Worm (Caenorhabditis elegans) whole organism, L3 larva: ENCODE measurements around the gene aat-4.

Source experiments
- aly-2 ChIP-seq: fragments of 150-350 bp; optimal IDR thresholded peaks from 2 replicates; lab custom pipeline; 2014; ENCODE audit warnings: missing biosample characterization, missing genetic modification characterization
- ceh-16 ChIP-seq: sonication (generic microtip); optimal IDR thresholded peaks from 2 replicates; lab custom pipeline; 2017; ENCODE audit warnings: missing biosample characterization, missing genetic modification characterization
- ceh-82 ChIP-seq: fragments of 150-350 bp; optimal IDR thresholded peaks from 2 replicates; lab custom pipeline; 2014; ENCODE audit warnings: missing biosample characterization, missing genetic modification characterization
- ceh-9 ChIP-seq: sonication (generic microtip); optimal IDR thresholded peaks from 2 replicates; lab custom pipeline; 2018; ENCODE audit warnings: missing biosample characterization, missing genetic modification characterization
- daf-12 ChIP-seq: fragments of 150-350 bp; optimal IDR thresholded peaks from 2 replicates; lab custom pipeline; 2014; ENCODE audit warnings: missing biosample characterization, missing genetic modification reagents, missing genetic modification characterization
- egl-27 ChIP-seq: sonication (generic microtip); optimal IDR thresholded peaks from 4 replicates; lab custom pipeline; 2017; ENCODE audit warnings: missing biosample characterization, missing genetic modification reagents, missing genetic modification characterization
- egl-5 ChIP-seq: fragments of 150-350 bp; optimal IDR thresholded peaks from 2 replicates; lab custom pipeline; 2017; ENCODE audit warnings: missing biosample characterization, missing genetic modification reagents, missing genetic modification characterization, inconsistent platforms
- elt-2 ChIP-seq: sonication (generic microtip); optimal IDR thresholded peaks from 2 replicates; lab custom pipeline; 2016; ENCODE audit warnings: missing genetic modification reagents, mild to moderate bottlenecking, missing genetic modification characterization, missing compliant biosample characterization
- elt-3 ChIP-seq, 3 experiments: fragments of 150-350 bp in 1 of 3; sonication (generic microtip) in 2 of 3; optimal IDR thresholded peaks; 2 replicates in 2 of 3; 4 replicates in 1 of 3; lab custom pipeline; 2014 to 2017; ENCODE audit warnings: missing biosample characterization in 3 of 3, missing genetic modification characterization in 3 of 3
- eor-1 ChIP-seq, 2 experiments: fragments of 150-350 bp; optimal IDR thresholded peaks; 2 replicates each; lab custom pipeline; 2014 to 2018; ENCODE audit warnings: missing biosample characterization in 2 of 2, missing genetic modification characterization in 2 of 2
- fkh-10 ChIP-seq: sonication (generic microtip); optimal IDR thresholded peaks from 2 replicates; lab custom pipeline; 2017; ENCODE audit warnings: missing biosample characterization, missing genetic modification reagents, missing genetic modification characterization
- fkh-2 ChIP-seq: fragments of 150-350 bp; optimal IDR thresholded peaks from 2 replicates; lab custom pipeline; 2014; ENCODE audit warnings: missing biosample characterization, missing genetic modification reagents, missing genetic modification characterization
- fos-1 ChIP-seq: fragments of 150-350 bp; optimal IDR thresholded peaks from 2 replicates; lab custom pipeline; 2014; ENCODE audit warnings: missing biosample characterization, missing genetic modification characterization
- hmg-11 ChIP-seq: sonication (generic microtip); optimal IDR thresholded peaks from 2 replicates; lab custom pipeline; 2016; ENCODE audit warnings: missing genetic modification characterization, missing compliant biosample characterization
- jun-1 ChIP-seq: fragments of 150-350 bp; optimal IDR thresholded peaks from 2 replicates; lab custom pipeline; 2014; ENCODE audit warnings: missing biosample characterization, missing genetic modification reagents, missing genetic modification characterization
- lin-15B ChIP-seq: fragments of 150-350 bp; optimal IDR thresholded peaks from 2 replicates; lab custom pipeline; 2014; ENCODE audit warnings: missing biosample characterization, missing genetic modification characterization
- lin-39 ChIP-seq: fragments of 150-350 bp; optimal IDR thresholded peaks from 2 replicates; lab custom pipeline; 2018; ENCODE audit warnings: missing biosample characterization, missing genetic modification reagents, missing genetic modification characterization
- lsy-12 ChIP-seq: sonication (generic microtip); optimal IDR thresholded peaks from 2 replicates; lab custom pipeline; 2016; ENCODE audit warnings: mild to moderate bottlenecking, missing genetic modification characterization, missing compliant biosample characterization
- mdl-1 ChIP-seq: fragments of 150-350 bp; optimal IDR thresholded peaks from 2 replicates; lab custom pipeline; 2014; ENCODE audit warnings: missing biosample characterization, missing genetic modification characterization
- mml-1 ChIP-seq: fragments of 150-350 bp; sonication (generic microtip); optimal IDR thresholded peaks from 3 replicates; lab custom pipeline; 2014; ENCODE audit warnings: missing biosample characterization, missing genetic modification characterization
- nhr-11 ChIP-seq: fragments of 150-350 bp; optimal IDR thresholded peaks from 2 replicates; lab custom pipeline; 2014; ENCODE audit warnings: missing biosample characterization, missing genetic modification characterization
- nhr-25 ChIP-seq: sonication (generic microtip); optimal IDR thresholded peaks from 2 replicates; lab custom pipeline; 2017; ENCODE audit warnings: missing biosample characterization, missing genetic modification characterization
- nhr-28 ChIP-seq: fragments of 150-350 bp; optimal IDR thresholded peaks from 2 replicates; lab custom pipeline; 2014; ENCODE audit warnings: missing biosample characterization, missing genetic modification characterization
- nhr-43 ChIP-seq: sonication (generic microtip); optimal IDR thresholded peaks from 2 replicates; lab custom pipeline; 2016; ENCODE audit warnings: mild to moderate bottlenecking, missing genetic modification characterization, missing compliant biosample characterization; ENCODE audit not compliant: poor library complexity, severe bottlenecking
- nhr-67 ChIP-seq: fragments of 150-350 bp; optimal IDR thresholded peaks from 2 replicates; lab custom pipeline; 2014; ENCODE audit warnings: missing biosample characterization, missing genetic modification characterization
- nhr-76 ChIP-seq: fragments of 150-350 bp; sonication (generic microtip); optimal IDR thresholded peaks from 5 replicates; lab custom pipeline; 2014; ENCODE audit warnings: missing biosample characterization, missing genetic modification characterization
- nhr-77 ChIP-seq: fragments of 150-350 bp; optimal IDR thresholded peaks from 2 replicates; lab custom pipeline; 2014; ENCODE audit warnings: missing biosample characterization, missing genetic modification characterization
- pha-4 ChIP-seq: fragments of 150-350 bp; optimal IDR thresholded peaks from 2 replicates; lab custom pipeline; 2014; ENCODE audit warnings: missing biosample characterization, missing genetic modification reagents, missing genetic modification characterization
- pqm-1 ChIP-seq: fragments of 150-350 bp; optimal IDR thresholded peaks from 2 replicates; lab custom pipeline; 2017; ENCODE audit warnings: missing biosample characterization, missing genetic modification characterization, inconsistent platforms
- sea-2 ChIP-seq: fragments of 150-350 bp; sonication (generic microtip); optimal IDR thresholded peaks from 4 replicates; lab custom pipeline; 2014; ENCODE audit warnings: missing biosample characterization, missing genetic modification reagents, missing genetic modification characterization
- skn-1 ChIP-seq: fragments of 150-350 bp; optimal IDR thresholded peaks from 2 replicates; lab custom pipeline; 2014; ENCODE audit warnings: missing biosample characterization, missing genetic modification characterization
- snpc-4 ChIP-seq: fragments of 150-350 bp; optimal IDR thresholded peaks from 2 replicates; lab custom pipeline; 2014; ENCODE audit warnings: missing biosample characterization, missing genetic modification characterization
- tbx-2 ChIP-seq: sonication (generic microtip); optimal IDR thresholded peaks from 2 replicates; lab custom pipeline; 2016; ENCODE audit warnings: mild to moderate bottlenecking, missing genetic modification characterization, missing compliant biosample characterization
- unc-39 ChIP-seq: sonication (generic microtip); optimal IDR thresholded peaks from 4 replicates; lab custom pipeline; 2017; ENCODE audit warnings: missing biosample characterization, missing genetic modification characterization
- unc-62 ChIP-seq: fragments of 150-350 bp; sonication (generic microtip); optimal IDR thresholded peaks from 4 replicates; lab custom pipeline; 2014; ENCODE audit warnings: missing biosample characterization, missing genetic modification reagents, missing genetic modification characterization
- zag-1 ChIP-seq: fragments of 150-350 bp; optimal IDR thresholded peaks from 2 replicates; lab custom pipeline; 2014; ENCODE audit warnings: missing biosample characterization, missing genetic modification characterization
- ztf-11 ChIP-seq: fragments of 150-350 bp; optimal IDR thresholded peaks from 2 replicates; lab custom pipeline; 2014; ENCODE audit warnings: missing biosample characterization, missing genetic modification characterization
- ztf-4 ChIP-seq: fragments of 150-350 bp; optimal IDR thresholded peaks from 2 replicates; lab custom pipeline; 2014; ENCODE audit warnings: missing biosample characterization, missing genetic modification characterization

Gene aat-4

DNA sequence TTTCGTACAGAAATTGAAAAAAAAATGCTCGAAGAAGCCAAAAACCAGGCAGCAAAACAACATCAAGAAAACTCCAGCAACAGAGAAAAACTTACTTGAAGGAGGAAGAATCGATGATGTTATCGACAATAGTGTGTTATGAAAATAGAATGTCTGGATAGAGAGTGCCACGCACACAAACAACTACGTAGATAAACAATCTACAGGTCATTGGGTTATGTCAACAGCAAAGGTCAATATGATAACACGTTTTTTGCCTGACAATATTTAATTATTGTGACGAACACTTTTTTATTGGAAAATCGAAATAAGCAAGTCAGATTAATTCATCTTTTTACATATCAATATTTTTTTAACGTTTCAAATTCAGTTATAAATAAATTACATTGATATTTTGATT, 3.9 kb upstream of the aat-4 start, which contains the start of gene sams-5:
Gene sams-5 (minus strand): TSS at position 131 of the 400 bp plus-strand sequence.
- TF ChIP-seq pha-4 (peak; percentile 72), ceh-16 (tag; lab: Kevin White, UChicago) (no peak)
- TF ChIP-seq, all 47 proteins: peak for 1

DNA sequence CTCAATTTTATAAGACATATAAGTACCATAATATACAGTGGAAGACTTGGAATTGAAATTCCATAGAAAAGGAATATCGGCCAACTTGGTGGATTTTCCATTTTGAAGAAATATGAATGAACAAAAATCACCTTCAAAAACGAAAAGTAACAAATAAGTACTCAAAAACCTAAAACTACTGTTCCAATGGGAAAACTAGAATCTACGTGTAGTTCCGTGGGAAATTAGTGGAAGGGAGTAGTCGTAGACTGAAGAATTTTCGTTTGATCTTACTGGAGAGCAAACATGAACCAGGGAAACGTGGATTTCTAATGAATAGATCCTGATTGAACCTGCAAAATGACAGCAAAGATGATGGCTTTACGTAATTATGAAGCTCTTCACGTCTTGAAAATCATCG, 3.6 kb downstream of the aat-4 start, which contains the start of gene srv-31:
Gene srv-31 (minus strand): TSS at position 101 of the 400 bp plus-strand sequence.
- no peak for TF ChIP-seq fkh-10
- no peak for TF ChIP-seq unc-62 (GFP tag; lab: Kevin White, UChicago)
- no peak for TF ChIP-seq daf-12 (tag; lab: Kevin White, UChicago)
- no peak for TF ChIP-seq ztf-4
- TF ChIP-seq lsy-12, result no peak
- TF ChIP-seq pqm-1, result no peak
- TF ChIP-seq nhr-67 (tag; lab: Kevin White, UChicago), result no peak
- TF ChIP-seq egl-5 (tag; lab: Kevin White, UChicago), result no peak
- no peak for TF ChIP-seq unc-39
- no peak for TF ChIP-seq aly-2 (tag; lab: Kevin White, UChicago)

DNA sequence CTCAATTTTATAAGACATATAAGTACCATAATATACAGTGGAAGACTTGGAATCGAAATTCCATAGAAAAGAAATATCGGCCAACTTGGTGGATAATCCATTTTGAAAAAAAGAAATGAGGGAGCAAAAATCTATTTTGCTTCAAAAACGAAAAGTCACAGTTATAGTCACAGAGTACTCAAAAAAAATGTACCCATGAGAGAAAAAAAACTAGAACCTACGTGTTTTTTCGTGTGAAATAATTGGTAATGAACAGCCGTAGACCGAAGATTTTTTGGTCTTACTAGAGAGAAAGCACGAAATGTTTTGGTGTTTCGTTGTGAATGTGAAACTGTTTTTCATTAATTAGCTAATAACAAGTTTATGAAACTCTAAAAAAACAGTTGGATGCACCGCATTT, 6.2 kb downstream of the aat-4 start, which contains the start of gene srv-30:
Gene srv-30 (minus strand): TSS at position 101 of the 400 bp plus-strand sequence.
- TF ChIP-seq ceh-82, result no peak
- TF ChIP-seq skn-1 (tag; lab: Kevin White, UChicago), result no peak
- no peak for TF ChIP-seq tbx-2 (tag; lab: Kevin White, UChicago)
- TF ChIP-seq nhr-77 (tag; lab: Kevin White, UChicago), result no peak
- no peak for TF ChIP-seq hmg-11 (tag; lab: Kevin White, UChicago)
- TF ChIP-seq ceh-16 (tag; lab: Kevin White, UChicago), result no peak
- TF ChIP-seq mdl-1 (tag; lab: Kevin White, UChicago), result no peak
- no peak for TF ChIP-seq nhr-76 (tag; lab: Kevin White, UChicago)
- TF ChIP-seq ztf-4, result no peak
- no peak for TF ChIP-seq unc-39
- TF ChIP-seq jun-1 (tag; lab: Kevin White, UChicago), result no peak
- TF ChIP-seq fos-1 (tag; lab: Kevin White, UChicago), result no peak
- TF ChIP-seq fkh-10, result no peak
- TF ChIP-seq ceh-9, result no peak
- TF ChIP-seq egl-5 (tag; lab: Kevin White, UChicago), result no peak
- TF ChIP-seq fkh-2, result no peak
- TF ChIP-seq nhr-11 (tag; lab: Kevin White, UChicago), result no peak
- TF ChIP-seq nhr-28 (tag; lab: Kevin White, UChicago), result no peak

ce11 chrIV:6266499-6266898, 9.0 kb downstream of the aat-4 start, which contains the start of gene srv-29:
srv-29 (minus strand) TSS chrIV:6266599.
- TF ChIP-seq fkh-2, result no peak
- TF ChIP-seq lin-15B, result no peak
- TF ChIP-seq lin-39 (tag; lab: Kevin White, UChicago), result no peak
- no peak for TF ChIP-seq sea-2 (GFP tag; lab: Kevin White, UChicago)
- no peak for TF ChIP-seq ceh-9
- no peak for TF ChIP-seq unc-62 (GFP tag; lab: Kevin White, UChicago)
- no peak for TF ChIP-seq skn-1 (tag; lab: Kevin White, UChicago)
- no peak for TF ChIP-seq unc-39
- TF ChIP-seq hmg-11 (tag; lab: Kevin White, UChicago), result no peak
- TF ChIP-seq nhr-43 (tag; lab: Kevin White, UChicago), result no peak
- TF ChIP-seq elt-3 (tag; optimal IDR thresholded peaks at IDR 0.05; lab: Kevin White, UChicago), result no peak
- TF ChIP-seq snpc-4, result no peak
- TF ChIP-seq eor-1 (tag; optimal IDR thresholded peaks at IDR 0.05; lab: Kevin White, UChicago), result no peak
- TF ChIP-seq nhr-76 (tag; lab: Kevin White, UChicago), result no peak
- TF ChIP-seq egl-27 (tag; lab: Kevin White, UChicago), result no peak
- no peak for TF ChIP-seq nhr-25 (tag; lab: Kevin White, UChicago)
- no peak for TF ChIP-seq mml-1
- TF ChIP-seq elt-2, result no peak

- TF ChIP-seq unc-62 (GFP tag; lab: Kevin White, UChicago) (no peak), ztf-4 (no peak), skn-1 (tag; lab: Kevin White, UChicago) (no peak), zag-1 (tag; lab: Kevin White, UChicago) (no peak), sea-2 (GFP tag; lab: Kevin White, UChicago) (no peak), aly-2 (tag; lab: Kevin White, UChicago) (no peak), egl-27 (tag; lab: Kevin White, UChicago) (no peak), ceh-82 (no peak), elt-3 (tag; optimal IDR thresholded peaks at IDR 0.05; lab: Kevin White, UChicago) (no peak), nhr-76 (tag; lab: Kevin White, UChicago) (no peak), nhr-67 (tag; lab: Kevin White, UChicago) (no peak), lsy-12 (no peak), nhr-28 (tag; lab: Kevin White, UChicago) (no peak), daf-12 (tag; lab: Kevin White, UChicago) (no peak), fkh-10 (no peak), mdl-1 (tag; lab: Kevin White, UChicago) (no peak), eor-1 (tag; optimal IDR thresholded peaks at IDR 0.05; lab: Kevin White, UChicago) (no peak), unc-39 (no peak), ztf-11 (tag; lab: Kevin White, UChicago) (no peak)
These were observed 12.3 kb downstream of the aat-4 start, which contains the start of gene srv-28 for ce11 chrIV:6263244-6263643. srv-28 (minus strand) TSS chrIV:6263344.
